Fruit fly (Drosophila melanogaster) S2 (cell line): ENCODE results near the gene CG6569.

Source experiments
- CG8478 ChIP-seq: fragments of >200 bp; optimal IDR thresholded peaks from 2 replicates; lab custom pipeline; 2018
- CTCF ChIP-seq, 2 experiments: fragments of >200 bp; optimal IDR thresholded peaks; 2 replicates each; lab custom pipeline; 2018

DNA sequence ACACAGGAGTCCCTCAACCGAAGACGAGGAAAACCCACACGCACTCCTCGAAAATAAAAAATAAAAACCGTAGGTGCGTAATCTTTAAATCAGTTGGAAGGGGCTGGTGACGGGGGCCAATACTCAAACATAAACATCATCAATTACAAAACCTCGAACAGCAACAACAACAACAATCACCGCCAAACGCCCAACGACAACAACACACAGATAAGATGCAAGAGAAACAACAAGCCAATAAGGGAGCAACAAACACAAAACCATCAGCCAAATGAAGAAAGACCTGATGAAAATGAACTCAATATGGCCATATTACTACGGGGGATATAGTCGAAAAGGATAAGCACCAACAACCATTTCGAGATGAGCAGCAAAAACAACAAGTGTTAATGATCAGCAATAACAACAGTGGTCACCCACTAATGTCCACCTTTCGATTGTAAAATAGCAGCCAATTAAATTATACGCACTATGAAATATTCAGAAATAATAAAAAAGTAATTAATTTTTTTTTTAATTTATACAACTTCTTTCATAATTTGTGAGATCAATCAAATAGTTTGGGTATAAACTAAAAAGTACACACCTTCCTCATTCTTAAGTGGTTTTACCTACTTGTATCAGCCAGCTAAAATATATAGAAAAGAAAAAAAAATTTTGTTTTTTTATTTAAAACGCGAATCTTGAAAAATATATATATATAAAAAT is 43.9 kb downstream of the CG6569 start:
- TF ChIP-seq CTCF (optimal IDR thresholded peaks at IDR 0.05; lab: Kevin White, UChicago), result no peak
- TF ChIP-seq CG8478 (lab: Kevin White, UChicago), result no peak
